Worm (Caenorhabditis elegans) whole organism, L3 larva: Measurements from ENCODE around the gene W04D12.1.

ENCODE experiments used
- R02D3.7 ChIP-seq: fragments of 150-350 bp; optimal IDR thresholded peaks from 2 replicates; lab custom pipeline; 2014; ENCODE audit warnings: missing biosample characterization, missing genetic modification characterization
- ZK546.5 ChIP-seq: sonication (generic microtip); optimal IDR thresholded peaks from 2 replicates; lab custom pipeline; 2017; ENCODE audit warnings: missing biosample characterization, missing genetic modification characterization
- aly-2 ChIP-seq: fragments of 150-350 bp; optimal IDR thresholded peaks from 2 replicates; lab custom pipeline; 2014; ENCODE audit warnings: missing biosample characterization, missing genetic modification characterization
- ama-1 ChIP-seq: fragments of 150-350 bp; optimal IDR thresholded peaks from 2 replicates; lab custom pipeline; 2018
- ceh-16 ChIP-seq: sonication (generic microtip); optimal IDR thresholded peaks from 2 replicates; lab custom pipeline; 2017; ENCODE audit warnings: missing biosample characterization, missing genetic modification characterization
- ceh-28 ChIP-seq: fragments of 150-350 bp; optimal IDR thresholded peaks from 2 replicates; lab custom pipeline; 2014; ENCODE audit warnings: missing biosample characterization, missing genetic modification reagents, missing genetic modification characterization
- ceh-9 ChIP-seq: sonication (generic microtip); optimal IDR thresholded peaks from 2 replicates; lab custom pipeline; 2018; ENCODE audit warnings: missing biosample characterization, missing genetic modification characterization
- egl-27 ChIP-seq: sonication (generic microtip); optimal IDR thresholded peaks from 4 replicates; lab custom pipeline; 2017; ENCODE audit warnings: missing biosample characterization, missing genetic modification reagents, missing genetic modification characterization
- elt-1 ChIP-seq: fragments of 150-350 bp; optimal IDR thresholded peaks from 2 replicates; lab custom pipeline; 2014; ENCODE audit warnings: missing biosample characterization, missing genetic modification characterization
- elt-2 ChIP-seq: sonication (generic microtip); optimal IDR thresholded peaks from 2 replicates; lab custom pipeline; 2016; ENCODE audit warnings: missing genetic modification reagents, mild to moderate bottlenecking, missing genetic modification characterization, missing compliant biosample characterization
- elt-3 ChIP-seq, 3 experiments: fragments of 150-350 bp in 1 of 3; sonication (generic microtip) in 2 of 3; optimal IDR thresholded peaks; 2 replicates in 2 of 3; 4 replicates in 1 of 3; lab custom pipeline; 2014 to 2017; ENCODE audit warnings: missing biosample characterization in 3 of 3, missing genetic modification characterization in 3 of 3
- fkh-10 ChIP-seq: sonication (generic microtip); optimal IDR thresholded peaks from 2 replicates; lab custom pipeline; 2017; ENCODE audit warnings: missing biosample characterization, missing genetic modification reagents, missing genetic modification characterization
- fkh-2 ChIP-seq: fragments of 150-350 bp; optimal IDR thresholded peaks from 2 replicates; lab custom pipeline; 2014; ENCODE audit warnings: missing biosample characterization, missing genetic modification reagents, missing genetic modification characterization
- fos-1 ChIP-seq: fragments of 150-350 bp; optimal IDR thresholded peaks from 2 replicates; lab custom pipeline; 2014; ENCODE audit warnings: missing biosample characterization, missing genetic modification characterization
- jun-1 ChIP-seq: fragments of 150-350 bp; optimal IDR thresholded peaks from 2 replicates; lab custom pipeline; 2014; ENCODE audit warnings: missing biosample characterization, missing genetic modification reagents, missing genetic modification characterization
- lin-15B ChIP-seq: fragments of 150-350 bp; optimal IDR thresholded peaks from 2 replicates; lab custom pipeline; 2014; ENCODE audit warnings: missing biosample characterization, missing genetic modification characterization
- lin-39 ChIP-seq: fragments of 150-350 bp; optimal IDR thresholded peaks from 2 replicates; lab custom pipeline; 2018; ENCODE audit warnings: missing biosample characterization, missing genetic modification reagents, missing genetic modification characterization
- lsy-12 ChIP-seq: sonication (generic microtip); optimal IDR thresholded peaks from 2 replicates; lab custom pipeline; 2016; ENCODE audit warnings: mild to moderate bottlenecking, missing genetic modification characterization, missing compliant biosample characterization
- mdl-1 ChIP-seq: fragments of 150-350 bp; optimal IDR thresholded peaks from 2 replicates; lab custom pipeline; 2014; ENCODE audit warnings: missing biosample characterization, missing genetic modification characterization
- nfya-1 ChIP-seq: sonication (generic microtip); optimal IDR thresholded peaks from 2 replicates; lab custom pipeline; 2017; ENCODE audit warnings: missing genetic modification characterization, mild to moderate bottlenecking, missing compliant biosample characterization, antibody characterized with exemption, moderate library complexity; ENCODE audit not compliant: insufficient read depth
- nhr-12 ChIP-seq: fragments of 150-350 bp; optimal IDR thresholded peaks from 2 replicates; lab custom pipeline; 2014; ENCODE audit warnings: missing biosample characterization, missing genetic modification characterization
- nhr-23 ChIP-seq: fragments of 150-350 bp; optimal IDR thresholded peaks from 2 replicates; lab custom pipeline; 2014; ENCODE audit warnings: missing biosample characterization, missing genetic modification reagents, missing genetic modification characterization
- nhr-237 ChIP-seq: fragments of 150-350 bp; optimal IDR thresholded peaks from 2 replicates; lab custom pipeline; 2014; ENCODE audit warnings: missing biosample characterization, missing genetic modification characterization
- nhr-25 ChIP-seq: sonication (generic microtip); optimal IDR thresholded peaks from 2 replicates; lab custom pipeline; 2017; ENCODE audit warnings: missing biosample characterization, missing genetic modification characterization
- nhr-43 ChIP-seq: sonication (generic microtip); optimal IDR thresholded peaks from 2 replicates; lab custom pipeline; 2016; ENCODE audit warnings: mild to moderate bottlenecking, missing genetic modification characterization, missing compliant biosample characterization; ENCODE audit not compliant: poor library complexity, severe bottlenecking
- nhr-77 ChIP-seq: fragments of 150-350 bp; optimal IDR thresholded peaks from 2 replicates; lab custom pipeline; 2014; ENCODE audit warnings: missing biosample characterization, missing genetic modification characterization
- pha-4 ChIP-seq: fragments of 150-350 bp; optimal IDR thresholded peaks from 2 replicates; lab custom pipeline; 2014; ENCODE audit warnings: missing biosample characterization, missing genetic modification reagents, missing genetic modification characterization
- skn-1 ChIP-seq: fragments of 150-350 bp; optimal IDR thresholded peaks from 2 replicates; lab custom pipeline; 2014; ENCODE audit warnings: missing biosample characterization, missing genetic modification characterization
- snpc-4 ChIP-seq: fragments of 150-350 bp; optimal IDR thresholded peaks from 2 replicates; lab custom pipeline; 2014; ENCODE audit warnings: missing biosample characterization, missing genetic modification characterization
- tbx-2 ChIP-seq: sonication (generic microtip); optimal IDR thresholded peaks from 2 replicates; lab custom pipeline; 2016; ENCODE audit warnings: mild to moderate bottlenecking, missing genetic modification characterization, missing compliant biosample characterization
- unc-62 ChIP-seq: fragments of 150-350 bp; sonication (generic microtip); optimal IDR thresholded peaks from 4 replicates; lab custom pipeline; 2014; ENCODE audit warnings: missing biosample characterization, missing genetic modification reagents, missing genetic modification characterization
- zag-1 ChIP-seq: fragments of 150-350 bp; optimal IDR thresholded peaks from 2 replicates; lab custom pipeline; 2014; ENCODE audit warnings: missing biosample characterization, missing genetic modification characterization
- ztf-11 ChIP-seq: fragments of 150-350 bp; optimal IDR thresholded peaks from 2 replicates; lab custom pipeline; 2014; ENCODE audit warnings: missing biosample characterization, missing genetic modification characterization
- ztf-4 ChIP-seq: fragments of 150-350 bp; optimal IDR thresholded peaks from 2 replicates; lab custom pipeline; 2014; ENCODE audit warnings: missing biosample characterization, missing genetic modification characterization

W04D12.1 gene

ce11 chrIII:5878215-5878614 lies 41.5 kb downstream of the W04D12.1 start, which contains the start of the genes mig-21 and F01F1.2:
Gene mig-21 (minus strand): TSS chrIII:5878380.
Gene F01F1.2 (plus strand): TSS chrIII:5878554.
- TF ChIP-seq lin-15B (peak; percentile 27), snpc-4 (tag; lab: Kevin White, UChicago) (no peak), pha-4 (tag; lab: Kevin White, UChicago) (peak; percentile 12), skn-1 (no peak), nfya-1 (tag; lab: Kevin White, UChicago) (peak; percentile 34)
- TF ChIP-seq, all 47 proteins: peak for 3

ce11 chrIII:5879291-5879968 lies 42.7 kb downstream of the W04D12.1 start, which contains the start of gene hpo-10:
Gene hpo-10 (plus strand): TSS chrIII:5879489.
- TF ChIP-seq nhr-12 (tag; lab: Kevin White, UChicago), result no peak
- peak; percentile 51 for TF ChIP-seq nfya-1 (tag; lab: Kevin White, UChicago)
- TF ChIP-seq ceh-28 (tag; lab: Kevin White, UChicago), result peak; percentile 52
- TF ChIP-seq aly-2 (tag; lab: Kevin White, UChicago), result no peak
- TF ChIP-seq elt-2 (tag; lab: Kevin White, UChicago), result peak; percentile 20
- no peak for TF ChIP-seq fos-1 (tag; lab: Kevin White, UChicago)
- TF ChIP-seq ztf-11 (tag; lab: Kevin White, UChicago), result no peak
- TF ChIP-seq ceh-16, result no peak
- TF ChIP-seq lin-15B, result peak; percentile 23
- TF ChIP-seq ama-1, result peak; percentile 63
- TF ChIP-seq nhr-23 (tag; lab: Kevin White, UChicago), result peak; percentile 24
- peak; percentile 19 for TF ChIP-seq snpc-4 (tag; lab: Kevin White, UChicago)
- no peak for TF ChIP-seq nhr-237 (tag; lab: Kevin White, UChicago)

ce11 chrIII:5882284-5882683 lies 45.6 kb downstream of the W04D12.1 start:
- peak; percentile 17 for TF ChIP-seq ama-1
- no peak for TF ChIP-seq mdl-1 (tag; lab: Kevin White, UChicago)
- no peak for TF ChIP-seq elt-3 (tag; optimal IDR thresholded peaks at IDR 0.05; lab: Kevin White, UChicago)
- TF ChIP-seq, all 47 proteins: peak for 1

ce11 chrIII:5882823-5883222 lies 46.1 kb downstream of the W04D12.1 start, which contains the start of gene F01F1.14:
Gene F01F1.14 (minus strand): TSS chrIII:5882923.
- no peak for TF ChIP-seq unc-62 (GFP tag; lab: Kevin White, UChicago)
- TF ChIP-seq mdl-1 (tag; lab: Kevin White, UChicago), result no peak
- no peak for TF ChIP-seq skn-1
- no peak for TF ChIP-seq egl-27 (tag; lab: Kevin White, UChicago)
- no peak for TF ChIP-seq zag-1 (tag; lab: Kevin White, UChicago)
- TF ChIP-seq ceh-9 (tag; lab: Kevin White, UChicago), result no peak
- TF ChIP-seq ztf-11 (tag; lab: Kevin White, UChicago), result no peak
- TF ChIP-seq lin-39 (tag; lab: Kevin White, UChicago), result no peak
- TF ChIP-seq fkh-2 (tag; lab: Kevin White, UChicago), result no peak
- no peak for TF ChIP-seq tbx-2 (tag; lab: Kevin White, UChicago)
- TF ChIP-seq nhr-43 (tag; lab: Kevin White, UChicago), result no peak
- no peak for TF ChIP-seq ceh-16
- TF ChIP-seq pha-4 (tag; lab: Kevin White, UChicago), result no peak
- TF ChIP-seq snpc-4 (tag; lab: Kevin White, UChicago), result no peak
- no peak for TF ChIP-seq nhr-23 (tag; lab: Kevin White, UChicago)
- no peak for TF ChIP-seq nhr-25 (tag; lab: Kevin White, UChicago)
- TF ChIP-seq nhr-77 (tag; lab: Kevin White, UChicago), result no peak
- no peak for TF ChIP-seq R02D3.7
- TF ChIP-seq nhr-237 (tag; lab: Kevin White, UChicago), result no peak

ce11 chrIII:5883517-5883916 lies 46.8 kb downstream of the W04D12.1 start:
- no peak for TF ChIP-seq fkh-10
- no peak for TF ChIP-seq ceh-16
- peak in 1 of 3 experiments; percentile 82 for TF ChIP-seq elt-3 (tag; optimal IDR thresholded peaks at IDR 0.05; lab: Kevin White, UChicago)
- TF ChIP-seq nhr-43 (tag; lab: Kevin White, UChicago), result peak; percentile 10

ce11 chrIII:5884007-5884406 lies 47.3 kb downstream of the W04D12.1 start, which contains the start of gene C28H8.5:
Gene C28H8.5 (plus strand): TSS chrIII:5884307.
- TF ChIP-seq elt-2 (tag; lab: Kevin White, UChicago) (no peak), nhr-12 (tag; lab: Kevin White, UChicago) (no peak), ZK546.5 (no peak), fkh-10 (no peak), elt-1 (tag; lab: Kevin White, UChicago) (no peak), snpc-4 (tag; lab: Kevin White, UChicago) (no peak), lin-15B (no peak), jun-1 (tag; lab: Kevin White, UChicago) (no peak), R02D3.7 (no peak), ztf-4 (tag; lab: Kevin White, UChicago) (no peak), lsy-12 (no peak)
